Fruit fly (Drosophila melanogaster) whole organism, embryonic: ENCODE measurements around the gene D.

Source experiments
- Atf6 ChIP-seq: fragments of 200-800 bp; sonication (Bioruptor generic); IDR thresholded peaks from 2 replicates; pipeline ENCODE4 v1.3.6; 2022; ENCODE audit warnings: missing biosample characterization, missing genetic modification characterization
- CG12659 ChIP-seq: fragments of 200-800 bp; sonication (Bioruptor generic); optimal IDR thresholded peaks from 3 replicates; lab custom pipeline; 2017; ENCODE audit warnings: mild to moderate bottlenecking, missing biosample characterization, missing genetic modification reagents, missing genetic modification characterization
- CG13894 ChIP-seq: fragments of 200-800 bp; sonication (Bioruptor generic); optimal IDR thresholded peaks from 3 replicates; lab custom pipeline; 2018; ENCODE audit warnings: missing biosample characterization, mild to moderate bottlenecking, missing genetic modification characterization, moderate library complexity
- CG14441 ChIP-seq: fragments of 200-800 bp; sonication (Bioruptor generic); IDR thresholded peaks from 2 replicates; pipeline ENCODE4 v1.3.6; 2022; ENCODE audit warnings: missing biosample characterization, missing genetic modification characterization
- CG14860 ChIP-seq: fragments of 200-800 bp; sonication (Bioruptor generic); IDR thresholded peaks from 3 replicates; pipeline ENCODE4 v1.3.6; 2022; ENCODE audit warnings: missing biosample characterization, missing genetic modification characterization; ENCODE audit not compliant: partially characterized antibody
- CG18599 ChIP-seq: fragments of 200-800 bp; sonication (Bioruptor generic); optimal IDR thresholded peaks from 3 replicates; lab custom pipeline; 2017; ENCODE audit warnings: missing biosample characterization, missing genetic modification characterization, mild to moderate bottlenecking, moderate library complexity, missing genetic modification reagents
- CG33557 ChIP-seq: fragments of 200-800 bp; sonication (Bioruptor generic); optimal IDR thresholded peaks from 2 replicates; lab custom pipeline; 2019; ENCODE audit warnings: missing biosample characterization, mild to moderate bottlenecking, missing genetic modification characterization, moderate library complexity
- CG3407 ChIP-seq: fragments of 200-800 bp; sonication (Bioruptor generic); optimal IDR thresholded peaks from 2 replicates; lab custom pipeline; 2018; ENCODE audit warnings: missing biosample characterization, mild to moderate bottlenecking, missing genetic modification characterization
- CG34224 ChIP-seq: fragments of 200-800 bp; sonication (Bioruptor generic); IDR thresholded peaks from 3 replicates; pipeline ENCODE4 v1.3.6; 2022; ENCODE audit warnings: missing biosample characterization, missing genetic modification characterization; ENCODE audit not compliant: partially characterized antibody
- CG5180 ChIP-seq: fragments of 200-800 bp; sonication (Bioruptor generic); optimal IDR thresholded peaks from 3 replicates; lab custom pipeline; 2017; ENCODE audit warnings: missing biosample characterization, missing genetic modification characterization, mild to moderate bottlenecking, moderate library complexity, missing genetic modification reagents
- CG7745 ChIP-seq: fragments of 200-800 bp; sonication (Bioruptor generic); optimal IDR thresholded peaks from 2 replicates; lab custom pipeline; 2018; ENCODE audit warnings: missing biosample characterization, mild to moderate bottlenecking, missing genetic modification characterization, moderate library complexity
- CG9797 ChIP-seq: fragments of 200-800 bp; sonication (Bioruptor generic); optimal IDR thresholded peaks from 3 replicates; lab custom pipeline; 2018; ENCODE audit warnings: missing biosample characterization, mild to moderate bottlenecking, missing genetic modification characterization
- Camta ChIP-seq: fragments of 200-800 bp; sonication (Bioruptor generic); optimal IDR thresholded peaks from 2 replicates; lab custom pipeline; 2016; ENCODE audit warnings: missing biosample characterization, missing genetic modification characterization
- CrebB ChIP-seq: fragments of 200-800 bp; sonication (Bioruptor generic); optimal IDR thresholded peaks from 3 replicates; lab custom pipeline; 2018; ENCODE audit warnings: missing biosample characterization, mild to moderate bottlenecking, missing genetic modification characterization
- Dek ChIP-seq: fragments of 200-800 bp; sonication (Bioruptor generic); optimal IDR thresholded peaks from 3 replicates; lab custom pipeline; 2019; ENCODE audit warnings: missing biosample characterization, mild to moderate bottlenecking, missing genetic modification characterization, moderate library complexity
- Fer3 ChIP-seq: fragments of 200-800 bp; sonication (Bioruptor generic); optimal IDR thresholded peaks from 2 replicates; lab custom pipeline; 2018; ENCODE audit warnings: missing biosample characterization, mild to moderate bottlenecking, missing genetic modification characterization, moderate library complexity
- Hr39 ChIP-seq: fragments of >200 bp; optimal IDR thresholded peaks from 2 replicates; lab custom pipeline; 2017
- MBD-R2 ChIP-seq: fragments of 200-800 bp; sonication (Bioruptor generic); IDR thresholded peaks from 2 replicates; pipeline ENCODE4 v1.3.6; 2022; ENCODE audit warnings: missing biosample characterization, missing genetic modification characterization
- Meics ChIP-seq: fragments of 200-800 bp; sonication (Bioruptor generic); optimal IDR thresholded peaks from 2 replicates; lab custom pipeline; 2017; ENCODE audit warnings: missing biosample characterization, mild to moderate bottlenecking, missing genetic modification characterization
- Mes4 ChIP-seq: fragments of 200-800 bp; sonication (Bioruptor generic); optimal IDR thresholded peaks from 2 replicates; lab custom pipeline; 2016; ENCODE audit warnings: missing biosample characterization, missing genetic modification characterization
- Myb ChIP-seq: fragments of 200-800 bp; sonication (Bioruptor generic); optimal IDR thresholded peaks from 2 replicates; lab custom pipeline; 2016; ENCODE audit warnings: missing biosample characterization, missing genetic modification characterization
- Neu2 ChIP-seq: fragments of 200-800 bp; sonication (Bioruptor generic); optimal IDR thresholded peaks from 3 replicates; lab custom pipeline; 2016; ENCODE audit warnings: missing biosample characterization, missing genetic modification characterization, borderline replicate concordance
- Pdp1 ChIP-seq, 2 experiments: fragments of 200-800 bp; sonication (Bioruptor generic); optimal IDR thresholded peaks; 3 replicates each; lab custom pipeline; 2016; ENCODE audit warnings: missing biosample characterization in 2 of 2, missing genetic modification characterization in 2 of 2, mild to moderate bottlenecking in 1 of 2, moderate library complexity in 1 of 2
- Poxn ChIP-seq: fragments of 200-800 bp; sonication (Bioruptor generic); IDR thresholded peaks from 2 replicates; pipeline ENCODE4 v1.3.6; 2022; ENCODE audit warnings: missing biosample characterization, missing genetic modification characterization
- Rfx ChIP-seq: fragments of 200-800 bp; sonication (Bioruptor generic); IDR thresholded peaks from 2 replicates; pipeline ENCODE4 v1.3.6; 2022; ENCODE audit warnings: missing biosample characterization, missing genetic modification characterization
- Stat92E ChIP-seq, 3 experiments: fragments of >200 bp in 2 of 3; fragments of 200-800 bp in 1 of 3; sonication (Bioruptor generic) in 1 of 3; optimal IDR thresholded peaks; 2 replicates each; lab custom pipeline; 2017 to 2019; ENCODE audit warnings: missing biosample characterization in 3 of 3, missing genetic modification characterization in 3 of 3, mild to moderate bottlenecking in 1 of 3, moderate library complexity in 1 of 3
- Trl ChIP-seq, 3 experiments: fragments of >200 bp in 2 of 3; fragments of 200-800 bp in 1 of 3; sonication (Bioruptor generic) in 1 of 3; optimal IDR thresholded peaks; 2 replicates in 1 of 3; 3 replicates in 2 of 3; lab custom pipeline; 2016 to 2017; ENCODE audit warnings: missing biosample characterization in 1 of 3, missing genetic modification characterization in 1 of 3
- ab ChIP-seq: fragments of 200-800 bp; sonication (Bioruptor generic); optimal IDR thresholded peaks from 2 replicates; lab custom pipeline; 2016; ENCODE audit warnings: missing biosample characterization, missing genetic modification characterization
- abd-A ChIP-seq: fragments of 200-800 bp; sonication (Bioruptor generic); optimal IDR thresholded peaks from 3 replicates; lab custom pipeline; 2019; ENCODE audit warnings: missing biosample characterization, mild to moderate bottlenecking, missing genetic modification characterization, moderate library complexity
- bbx ChIP-seq: fragments of 200-800 bp; sonication (Bioruptor generic); IDR thresholded peaks from 2 replicates; pipeline ENCODE4 v1.3.6; 2022; ENCODE audit warnings: missing biosample characterization, missing genetic modification characterization; ENCODE audit not compliant: partially characterized antibody
- crp ChIP-seq, 2 experiments: fragments of 200-800 bp; sonication (Bioruptor generic); optimal IDR thresholded peaks; 2 replicates in 1 of 2; 3 replicates in 1 of 2; lab custom pipeline; 2017; ENCODE audit warnings: missing biosample characterization in 2 of 2, missing genetic modification characterization in 2 of 2, mild to moderate bottlenecking in 1 of 2, moderate library complexity in 1 of 2
- esg ChIP-seq: fragments of 200-800 bp; sonication (Bioruptor generic); conservative IDR thresholded peaks from 2 replicates; pipeline ENCODE4 v1.3.6; 2022; ENCODE audit warnings: missing biosample characterization, missing genetic modification characterization
- fu2 ChIP-seq: fragments of 200-800 bp; sonication (Bioruptor generic); optimal IDR thresholded peaks from 2 replicates; lab custom pipeline; 2016; ENCODE audit warnings: missing biosample characterization, missing genetic modification characterization
- gro ChIP-seq: fragments of 200-800 bp; sonication (Bioruptor generic); optimal IDR thresholded peaks from 2 replicates; lab custom pipeline; 2016; ENCODE audit warnings: missing biosample characterization, missing genetic modification characterization
- ham ChIP-seq: fragments of 200-800 bp; sonication (Bioruptor generic); IDR thresholded peaks from 2 replicates; pipeline ENCODE4 v1.3.6; 2022; ENCODE audit warnings: missing biosample characterization, missing genetic modification characterization
- kni ChIP-seq: fragments of 200-800 bp; sonication (Bioruptor generic); optimal IDR thresholded peaks from 3 replicates; lab custom pipeline; 2017; ENCODE audit warnings: mild to moderate bottlenecking, missing biosample characterization, missing genetic modification reagents, missing genetic modification characterization
- lov ChIP-seq, 2 experiments: fragments of 200-800 bp in 1 of 2; fragments of >200 bp in 1 of 2; sonication (Bioruptor generic) in 1 of 2; IDR thresholded peaks in 1 of 2; optimal IDR thresholded peaks in 1 of 2; 2 replicates in 1 of 2; 3 replicates in 1 of 2; pipeline versions ENCODE4 v1.3.6 to Lab custom; 2017 to 2022; ENCODE audit warnings: missing biosample characterization in 1 of 2, missing genetic modification characterization in 1 of 2
- org-1 ChIP-seq: fragments of 200-800 bp; sonication (Bioruptor generic); optimal IDR thresholded peaks from 2 replicates; lab custom pipeline; 2017; ENCODE audit warnings: missing biosample characterization, missing genetic modification characterization
- psq ChIP-seq: fragments of 200-800 bp; sonication (Bioruptor generic); optimal IDR thresholded peaks from 2 replicates; lab custom pipeline; 2017; ENCODE audit warnings: missing biosample characterization, missing genetic modification characterization
- repo ChIP-seq: fragments of 200-800 bp; sonication (Bioruptor generic); optimal IDR thresholded peaks from 2 replicates; lab custom pipeline; 2016; ENCODE audit warnings: missing biosample characterization, missing genetic modification characterization
- row ChIP-seq: fragments of 200-800 bp; sonication (Bioruptor generic); IDR thresholded peaks from 3 replicates; pipeline ENCODE4 v1.3.6; 2022; ENCODE audit warnings: missing biosample characterization, missing genetic modification characterization
- run ChIP-seq: fragments of 200-800 bp; sonication (Bioruptor generic); optimal IDR thresholded peaks from 3 replicates; lab custom pipeline; 2018; ENCODE audit warnings: missing biosample characterization, mild to moderate bottlenecking, missing genetic modification characterization
- sd ChIP-seq: fragments of 200-800 bp; sonication (Bioruptor generic); optimal IDR thresholded peaks from 3 replicates; lab custom pipeline; 2018; ENCODE audit warnings: missing biosample characterization, mild to moderate bottlenecking, missing genetic modification characterization, moderate library complexity
- so ChIP-seq: fragments of 200-800 bp; sonication (Bioruptor generic); IDR thresholded peaks from 3 replicates; pipeline ENCODE4 v1.3.6; 2022; ENCODE audit warnings: missing biosample characterization, missing genetic modification characterization
- tin ChIP-seq: fragments of 200-800 bp; sonication (Bioruptor generic); optimal IDR thresholded peaks from 3 replicates; lab custom pipeline; 2016; ENCODE audit warnings: missing biosample characterization, missing genetic modification characterization
- ttk ChIP-seq: fragments of 200-800 bp; sonication (Bioruptor generic); IDR thresholded peaks from 2 replicates; pipeline ENCODE4 v2.1.2; 2022; ENCODE audit warnings: missing biosample characterization, missing genetic modification characterization
- unc-4 ChIP-seq: fragments of 200-800 bp; sonication (Bioruptor generic); IDR thresholded peaks from 2 replicates; pipeline ENCODE4 v1.3.6; 2022; ENCODE audit warnings: missing biosample characterization, missing genetic modification characterization; ENCODE audit not compliant: partially characterized antibody
- vfl ChIP-seq: fragments of 200-800 bp; sonication (Bioruptor generic); optimal IDR thresholded peaks from 2 replicates; lab custom pipeline; 2016; ENCODE audit warnings: missing biosample characterization, missing genetic modification characterization
- yki ChIP-seq: fragments of >200 bp; optimal IDR thresholded peaks from 3 replicates; lab custom pipeline; 2018
- z ChIP-seq: fragments of 200-800 bp; sonication (Bioruptor generic); IDR thresholded peaks from 3 replicates; pipeline ENCODE4 v1.3.6; 2022; ENCODE audit warnings: missing biosample characterization, missing genetic modification characterization

The D gene

DNA sequence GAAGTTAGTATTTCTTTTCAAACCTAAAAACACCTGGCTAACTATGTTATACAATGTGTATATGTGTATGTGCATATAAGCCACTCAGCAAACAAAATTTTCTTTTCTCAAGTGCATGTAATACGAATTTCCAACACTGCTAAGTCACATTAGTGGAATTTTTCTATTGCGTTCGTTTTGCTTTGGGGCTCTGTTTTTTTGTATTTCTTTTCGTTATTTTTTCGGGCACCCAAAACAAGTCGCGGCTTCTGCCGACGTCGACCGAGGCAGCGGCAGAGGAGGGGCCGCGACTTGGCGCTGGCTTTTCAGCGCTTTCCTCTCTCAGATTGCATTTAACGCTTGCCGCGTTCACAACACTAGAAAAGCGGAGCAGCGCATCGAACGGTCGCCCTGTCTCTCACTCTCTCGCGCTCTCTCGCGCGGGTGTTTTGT, 41.0 kb upstream of the D start (continued):
- TF ChIP-seq Trl (optimal IDR thresholded peaks at IDR 0.05; lab: Kevin White, UChicago) (peak in 1 of 2 experiments; percentile 78), Trl (GFP tag; optimal IDR thresholded peaks at IDR 0.05; lab: Kevin White, UChicago) (peak; percentile 57), CG14441 (no peak), Camta (GFP tag; lab: Kevin White, UChicago) (no peak), Poxn (GFP tag; lab: Robert Waterston, UW) (no peak), CG9797 (GFP tag; lab: Kevin White, UChicago) (no peak), org-1 (GFP tag; lab: Kevin White, UChicago) (no peak), vfl (GFP tag; lab: Kevin White, UChicago) (no peak), sd (tag; lab: Kevin White, UChicago) (peak; percentile 49), Meics (no peak), esg (GFP tag; lab: Robert Waterston, UW) (no peak), Mes4 (GFP tag; lab: Kevin White, UChicago) (no peak), Hr39 (no peak), CG34224 (peak; percentile 43; the same call in 1 of the 3 replicates), repo (GFP tag; lab: Kevin White, UChicago) (no peak), kni (peak; percentile 7), CG14860 (no peak), Myb (GFP tag; lab: Kevin White, UChicago) (no peak), ab (no peak), MBD-R2 (GFP tag; lab: Robert Waterston, UW) (no peak), CG13894 (tag; lab: Kevin White, UChicago) (no peak), CG18599 (GFP tag; lab: Kevin White, UChicago) (no peak), row (GFP tag; lab: Robert Waterston, UW) (no peak), lov (optimal IDR thresholded peaks at IDR 0.05; lab: Kevin White, UChicago) (no peak), lov (GFP tag; IDR thresholded peaks at IDR 0.05; lab: Robert Waterston, UW) (0 out of 3 replicates have a peak, but pooled peaks have one; percentile 54), run (tag; lab: Kevin White, UChicago) (no peak), Stat92E (GFP tag; optimal IDR thresholded peaks at IDR 0.05; lab: Kevin White, UChicago) (peak in 1 of 3 experiments; percentile 35), CrebB (no peak), Atf6 (GFP tag; lab: Robert Waterston, UW) (no peak), psq (no peak), gro (GFP tag; lab: Kevin White, UChicago) (no peak), ham (GFP tag; lab: Robert Waterston, UW) (no peak), CG5180 (GFP tag; lab: Kevin White, UChicago) (no peak), unc-4 (GFP tag; lab: Robert Waterston, UW) (peak; percentile 28; the same call in 1 of the 2 replicates), ttk (GFP tag; lab: Robert Waterston, UW) (no peak), crp (GFP tag; optimal IDR thresholded peaks at IDR 0.05; lab: Kevin White, UChicago) (no peak), abd-A (tag; lab: Kevin White, UChicago) (no peak), Fer3 (no peak), fu2 (GFP tag; lab: Kevin White, UChicago) (no peak), Rfx (0 out of 2 replicates have a peak, but pooled peaks have one; percentile 23), bbx (peak; percentile 59), CG7745 (tag; lab: Kevin White, UChicago) (no peak), yki (lab: Kevin White, UChicago) (peak; percentile 52), so (GFP tag; lab: Robert Waterston, UW) (no peak), z (GFP tag; lab: Robert Waterston, UW) (no peak), CG33557 (GFP tag; lab: Kevin White, UChicago) (no peak), Dek (no peak), CG12659 (GFP tag; lab: Kevin White, UChicago) (no peak), Neu2 (GFP tag; lab: Kevin White, UChicago) (no peak), Pdp1 (GFP tag; optimal IDR thresholded peaks at IDR 0.05; lab: Kevin White, UChicago) (peak in 1 of 2 experiments; percentile 6), tin (GFP tag; lab: Kevin White, UChicago) (no peak), CG3407 (GFP tag; lab: Kevin White, UChicago) (no peak)
